Fruit fly (Drosophila melanogaster) whole organism, embryonic: Measurements from ENCODE around the gene CG10341.

Experiments
- Blimp-1 ChIP-seq: fragments of 200-800 bp; sonication (Bioruptor generic); optimal IDR thresholded peaks from 3 replicates; lab custom pipeline; 2018; ENCODE audit warnings: missing biosample characterization, missing genetic modification characterization, mild to moderate bottlenecking, moderate library complexity, missing genetic modification reagents
- CG10267 ChIP-seq: fragments of 200-800 bp; sonication (Bioruptor generic); optimal IDR thresholded peaks from 2 replicates; lab custom pipeline; 2018; ENCODE audit warnings: missing biosample characterization, mild to moderate bottlenecking, missing genetic modification characterization, moderate library complexity
- CG14050 ChIP-seq: fragments of 200-800 bp; sonication (Bioruptor generic); IDR thresholded peaks from 3 replicates; pipeline ENCODE4 v1.3.6; 2022; ENCODE audit warnings: missing biosample characterization, missing genetic modification characterization
- CG2120 ChIP-seq: fragments of 200-800 bp; sonication (Bioruptor generic); optimal IDR thresholded peaks from 3 replicates; lab custom pipeline; 2016; ENCODE audit warnings: missing biosample characterization, missing genetic modification characterization
- CG6683 ChIP-seq: fragments of 200-800 bp; sonication (Bioruptor generic); optimal IDR thresholded peaks from 2 replicates; lab custom pipeline; 2017; ENCODE audit warnings: missing biosample characterization, mild to moderate bottlenecking, missing genetic modification characterization, missing genetic modification reagents
- HLH54F ChIP-seq: fragments of 200-800 bp; sonication (Bioruptor generic); optimal IDR thresholded peaks from 3 replicates; lab custom pipeline; 2016; ENCODE audit warnings: missing biosample characterization, missing genetic modification characterization
- Kr ChIP-seq: fragments of 200-800 bp; sonication (Bioruptor generic); optimal IDR thresholded peaks from 2 replicates; lab custom pipeline; 2017; ENCODE audit warnings: missing biosample characterization, mild to moderate bottlenecking, missing genetic modification characterization
- Neu2 ChIP-seq: fragments of 200-800 bp; sonication (Bioruptor generic); optimal IDR thresholded peaks from 3 replicates; lab custom pipeline; 2016; ENCODE audit warnings: missing biosample characterization, missing genetic modification characterization, borderline replicate concordance
- Oaz ChIP-seq: fragments of 200-800 bp; sonication (Bioruptor generic); IDR thresholded peaks from 2 replicates; pipeline ENCODE4 v1.3.6; 2022; ENCODE audit warnings: missing biosample characterization, missing genetic modification characterization
- bowl ChIP-seq: fragments of 200-800 bp; sonication (Bioruptor generic); IDR thresholded peaks from 2 replicates; pipeline ENCODE4 v1.3.6; 2022; ENCODE audit warnings: missing biosample characterization, missing genetic modification characterization
- cg ChIP-seq: fragments of 200-800 bp; sonication (Bioruptor generic); optimal IDR thresholded peaks from 3 replicates; lab custom pipeline; 2019; ENCODE audit warnings: missing biosample characterization, mild to moderate bottlenecking, missing genetic modification characterization, moderate library complexity
- corto ChIP-seq: fragments of 200-800 bp; sonication (Bioruptor generic); optimal IDR thresholded peaks from 2 replicates; lab custom pipeline; 2016; ENCODE audit warnings: missing biosample characterization, mild to moderate bottlenecking, missing genetic modification characterization, moderate library complexity
- sd ChIP-seq: fragments of 200-800 bp; sonication (Bioruptor generic); optimal IDR thresholded peaks from 3 replicates; lab custom pipeline; 2018; ENCODE audit warnings: missing biosample characterization, mild to moderate bottlenecking, missing genetic modification characterization, moderate library complexity

DNA sequence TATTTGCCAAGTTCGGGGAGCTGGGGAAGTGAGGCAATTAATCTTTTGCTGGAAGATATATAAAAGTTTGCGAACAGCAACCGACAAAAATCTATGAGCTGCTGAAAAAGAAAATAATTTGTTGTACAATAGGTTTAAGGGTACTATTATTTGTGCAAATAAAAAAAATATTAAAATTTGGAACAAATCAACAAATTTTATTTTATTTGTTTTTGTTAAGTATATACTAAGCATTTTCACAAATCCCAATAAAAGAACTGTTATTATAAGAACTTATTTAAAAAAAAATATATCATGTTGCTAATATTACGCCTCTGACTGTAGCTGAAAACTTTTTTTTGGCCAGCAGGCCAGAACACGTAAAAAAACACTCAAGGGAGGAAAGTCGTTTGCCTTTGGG lies 40.4 kb upstream of the CG10341 start:
- TF ChIP-seq CG10267 (peak; percentile 24), Blimp-1 (GFP tag; lab: Kevin White, UChicago) (peak; percentile 36), CG14050 (GFP tag; lab: Robert Waterston, UW) (no peak), bowl (GFP tag; lab: Robert Waterston, UW) (no peak), CG2120 (peak; percentile 28), cg (no peak), Oaz (GFP tag; lab: Robert Waterston, UW) (no peak), HLH54F (GFP tag; lab: Kevin White, UChicago) (no peak), CG6683 (GFP tag; lab: Kevin White, UChicago) (peak; percentile 9), sd (tag; lab: Kevin White, UChicago) (no peak), corto (GFP tag; lab: Kevin White, UChicago) (no peak), Kr (GFP tag; lab: Kevin White, UChicago) (no peak), Neu2 (GFP tag; lab: Kevin White, UChicago) (no peak)
